Fruit fly (Drosophila melanogaster) whole organism: ENCODE data around the gene Srp68.

ENCODE experiments used
- CG8478 ChIP-seq: fragments of >200 bp; optimal IDR thresholded peaks from 2 replicates; lab custom pipeline; 2018; ENCODE audit warnings: inconsistent platforms
- Dll ChIP-seq: fragments of >200 bp; optimal IDR thresholded peaks from 2 replicates; lab custom pipeline; 2017
- EcR ChIP-seq, 2 experiments: fragments of >200 bp; optimal IDR thresholded peaks; 2 replicates each; lab custom pipeline; 2017; ENCODE audit warnings: missing biosample characterization in 2 of 2, missing genetic modification characterization in 2 of 2, missing genetic modification reagents in 2 of 2
- pan ChIP-seq: fragments of >200 bp; optimal IDR thresholded peaks from 2 replicates; lab custom pipeline; 2017
- psq ChIP-seq: fragments of >200 bp; optimal IDR thresholded peaks from 2 replicates; lab custom pipeline; 2017
- usp ChIP-seq: fragments of >200 bp; optimal IDR thresholded peaks from 2 replicates; lab custom pipeline; 2017; ENCODE audit warnings: missing biosample characterization, missing genetic modification characterization, mixed read lengths

The Srp68 gene

dm6 chr3L:9025680-9026079, 50.8 kb downstream of the Srp68 start:
- TF ChIP-seq psq (lab: Kevin White, UChicago) (no peak), pan (lab: Kevin White, UChicago) (no peak), Dll (lab: Kevin White, UChicago) (no peak), usp (no peak), EcR (GFP tag; optimal IDR thresholded peaks at IDR 0.05; lab: Kevin White, UChicago) (no peak), CG8478 (lab: Kevin White, UChicago) (no peak)

dm6 chr3L:9026568-9026967, 51.7 kb downstream of the Srp68 start:
- TF ChIP-seq EcR (GFP tag; optimal IDR thresholded peaks at IDR 0.05; lab: Kevin White, UChicago) (no peak), pan (lab: Kevin White, UChicago) (no peak), CG8478 (lab: Kevin White, UChicago) (no peak), psq (lab: Kevin White, UChicago) (no peak), Dll (lab: Kevin White, UChicago) (no peak), usp (no peak)
